Fruit fly (Drosophila melanogaster): Measurements from ENCODE around the gene CG10979.

The CG10979 gene

dm6 chr3R:5789025-5789953 lies 5.2 kb upstream of the CG10979 start, which contains the start of the genes Hat1 and Rpn5:
Hat1 (minus strand) TSS chr3R:5789384.
Rpn5 (plus strand) TSS chr3R:5789493.
- TF ChIP-seq Tbp (GFP tag; optimal IDR thresholded peaks at IDR 0.05) = no peak
- TF ChIP-seq eve (GFP tag; optimal IDR thresholded peaks at IDR 0.05) = no peak
- no peak for TF ChIP-seq pros (GFP tag; optimal IDR thresholded peaks at IDR 0.05)
- peak; percentile 51; the same call in 1 of the 3 replicates for TF ChIP-seq ase (GFP tag; IDR thresholded peaks at IDR 0.05)
- TF ChIP-seq CG11456 (GFP tag; IDR thresholded peaks at IDR 0.05) = peak; percentile 63; the same call in 2 of the 3 replicates
- TF ChIP-seq CG7928 (GFP tag; optimal IDR thresholded peaks at IDR 0.05) = peak; percentile 45
- TF ChIP-seq CG8290 (GFP tag; optimal IDR thresholded peaks at IDR 0.05) = peak; percentile 87
- peak; percentile 79 to 85 for TF ChIP-seq CG8290 (tag; optimal IDR thresholded peaks at IDR 0.05)
- peak; percentile 60; the same call in 1 of the 2 replicates for TF ChIP-seq danr (GFP tag; IDR thresholded peaks at IDR 0.05)
- peak; percentile 85 for TF ChIP-seq Sry-δ (GFP tag; optimal IDR thresholded peaks at IDR 0.05)
- TF ChIP-seq grau (tag; optimal IDR thresholded peaks at IDR 0.05) = peak; percentile 67
- no peak for TF ChIP-seq yki (optimal IDR thresholded peaks at IDR 0.05)
- TF ChIP-seq esg (GFP tag; conservative IDR thresholded peaks at IDR 0.05) = peak; percentile 61
- TF ChIP-seq row (GFP tag; IDR thresholded peaks at IDR 0.05) = peak; percentile 92
- TF ChIP-seq Ravus (GFP tag; IDR thresholded peaks at IDR 0.05) = 0 out of 2 replicates have a peak, but pooled peaks have one; percentile 5
- peak; percentile 78 for TF ChIP-seq CG11504 (tag; optimal IDR thresholded peaks at IDR 0.05)
- peak; percentile 84 for TF ChIP-seq knrl (GFP tag; IDR thresholded peaks at IDR 0.05; ENCODE audit: partially characterized antibody)
- TF ChIP-seq dmrt99B (tag; optimal IDR thresholded peaks at IDR 0.05) = no peak
- peak; percentile 49 for TF ChIP-seq psq (GFP tag; optimal IDR thresholded peaks at IDR 0.05)
- TF ChIP-seq bsh (GFP tag; optimal IDR thresholded peaks at IDR 0.05) = peak; percentile 11 to 60
- no peak for TF ChIP-seq sd (tag; optimal IDR thresholded peaks at IDR 0.05)
- TF ChIP-seq HLH54F (GFP tag; optimal IDR thresholded peaks at IDR 0.05) = peak; percentile 94
- TF ChIP-seq CG3281 (GFP tag; optimal IDR thresholded peaks at IDR 0.05) = peak; percentile 80
- peak; percentile 49 for TF ChIP-seq CG6765 (GFP tag; optimal IDR thresholded peaks at IDR 0.05)
- TF ChIP-seq cas (GFP tag; IDR thresholded peaks at IDR 0.05) = 0 out of 2 replicates have a peak, but pooled peaks have one; percentile 21
- peak; percentile 83 for TF ChIP-seq CG13287 (GFP tag; IDR thresholded peaks at IDR 0.05; ENCODE audit: partially characterized antibody)
- TF ChIP-seq Rfx (GFP tag; IDR thresholded peaks at IDR 0.05) = peak; percentile 83
- TF ChIP-seq toy (GFP tag; IDR thresholded peaks at IDR 0.05) = peak; percentile 36; the same call in 1 of the 2 replicates
- peak; percentile 35 for TF ChIP-seq MESR4 (GFP tag; optimal IDR thresholded peaks at IDR 0.05)
- TF ChIP-seq bigmax (GFP tag; optimal IDR thresholded peaks at IDR 0.05) = no peak
- TF ChIP-seq Gsc (GFP tag; IDR thresholded peaks at IDR 0.05) = 0 out of 2 replicates have a peak, but pooled peaks have one; percentile 7
- TF ChIP-seq br (optimal IDR thresholded peaks at IDR 0.05) = no peak
- peak; percentile 83 for TF ChIP-seq Mes4 (GFP tag; optimal IDR thresholded peaks at IDR 0.05)
- no peak for TF ChIP-seq GATAe (GFP tag; conservative IDR thresholded peaks at IDR 0.05)
- TF ChIP-seq CG31365 (tag; optimal IDR thresholded peaks at IDR 0.05) = no peak
- TF ChIP-seq peb (GFP tag; IDR thresholded peaks at IDR 0.05) = no peak
- peak; percentile 56 for TF ChIP-seq CG33557 (GFP tag; optimal IDR thresholded peaks at IDR 0.05)
- peak; percentile 59 for TF ChIP-seq CG3838 (GFP tag; optimal IDR thresholded peaks at IDR 0.05)
- TF ChIP-seq Vsx1 (GFP tag; optimal IDR thresholded peaks at IDR 0.05) = peak; percentile 49
- peak; percentile 87 for TF ChIP-seq kay (GFP tag; optimal IDR thresholded peaks at IDR 0.05)
- no peak for TF ChIP-seq CG12071 (GFP tag; optimal IDR thresholded peaks at IDR 0.05)
- peak; percentile 56 for TF ChIP-seq Blimp-1 (GFP tag; optimal IDR thresholded peaks at IDR 0.05)
- TF ChIP-seq crp (GFP tag; optimal IDR thresholded peaks at IDR 0.05) = peak in 1 of 2 experiments; percentile 51
- TF ChIP-seq CG6272 (GFP tag; IDR thresholded peaks at IDR 0.05) = peak; percentile 49
- TF ChIP-seq ewg (GFP tag; optimal IDR thresholded peaks at IDR 0.05) = peak; percentile 67
- no peak for TF ChIP-seq sc (optimal IDR thresholded peaks at IDR 0.05)
- peak; percentile 63 for TF ChIP-seq sc (GFP tag; optimal IDR thresholded peaks at IDR 0.05)
- TF ChIP-seq Scr (GFP tag; IDR thresholded peaks at IDR 0.05; ENCODE audit: partially characterized antibody) = peak; percentile 85
- peak; percentile 8 for TF ChIP-seq CG7987 (GFP tag; optimal IDR thresholded peaks at IDR 0.05)
